Fruit fly (Drosophila melanogaster) whole organism, adult: ENCODE data around the gene CG4194.

Source experiments
- CG11617 ChIP-seq: fragments of 200-800 bp; sonication (Bioruptor generic); optimal IDR thresholded peaks from 2 replicates; lab custom pipeline; 2017; ENCODE audit warnings: mild to moderate bottlenecking, missing biosample characterization, missing genetic modification reagents, missing genetic modification characterization
- CG14711 ChIP-seq: fragments of 200-800 bp; sonication (Bioruptor generic); optimal IDR thresholded peaks from 2 replicates; lab custom pipeline; 2018; ENCODE audit warnings: missing biosample characterization, mild to moderate bottlenecking, missing genetic modification characterization, moderate library complexity
- CG1620 ChIP-seq: fragments of 200-800 bp; sonication (Bioruptor generic); optimal IDR thresholded peaks from 2 replicates; lab custom pipeline; 2016; ENCODE audit warnings: missing biosample characterization, missing genetic modification characterization
- CG33017 ChIP-seq: fragments of 200-800 bp; sonication (Bioruptor generic); optimal IDR thresholded peaks from 2 replicates; lab custom pipeline; 2018; ENCODE audit warnings: missing biosample characterization, mild to moderate bottlenecking, missing genetic modification characterization, moderate library complexity
- Clk ChIP-seq: fragments of 200-800 bp; sonication (Bioruptor generic); optimal IDR thresholded peaks from 2 replicates; lab custom pipeline; 2017; ENCODE audit warnings: missing biosample characterization, missing genetic modification characterization
- Crg-1 ChIP-seq: fragments of 200-800 bp; sonication (Bioruptor generic); optimal IDR thresholded peaks from 2 replicates; lab custom pipeline; 2016; ENCODE audit warnings: missing biosample characterization, missing genetic modification characterization
- cic ChIP-seq: fragments of 200-800 bp; sonication (Bioruptor generic); optimal IDR thresholded peaks from 2 replicates; lab custom pipeline; 2017; ENCODE audit warnings: missing biosample characterization, mild to moderate bottlenecking, missing genetic modification characterization, moderate library complexity
- kay ChIP-seq: fragments of 200-800 bp; sonication (Bioruptor generic); peaks from one replicate; lab custom pipeline; 2016; ENCODE audit warnings: missing biosample characterization, missing genetic modification characterization, borderline replicate concordance
- ovo ChIP-seq: fragments of 200-800 bp; sonication (Bioruptor generic); optimal IDR thresholded peaks from 2 replicates; lab custom pipeline; 2016; ENCODE audit warnings: missing biosample characterization, missing genetic modification characterization
- pad ChIP-seq: fragments of 200-800 bp; sonication (Bioruptor generic); optimal IDR thresholded peaks from 3 replicates; lab custom pipeline; 2017; ENCODE audit warnings: missing biosample characterization, missing genetic modification characterization, mild to moderate bottlenecking, moderate library complexity, missing genetic modification reagents
- tj ChIP-seq: fragments of 200-800 bp; sonication (Bioruptor generic); optimal IDR thresholded peaks from 3 replicates; lab custom pipeline; 2017; ENCODE audit warnings: missing biosample characterization, mild to moderate bottlenecking, missing genetic modification characterization, moderate library complexity
- toe ChIP-seq: fragments of 200-800 bp; sonication (Bioruptor generic); optimal IDR thresholded peaks from 2 replicates; lab custom pipeline; 2016; ENCODE audit warnings: missing biosample characterization, missing genetic modification characterization

DNA sequence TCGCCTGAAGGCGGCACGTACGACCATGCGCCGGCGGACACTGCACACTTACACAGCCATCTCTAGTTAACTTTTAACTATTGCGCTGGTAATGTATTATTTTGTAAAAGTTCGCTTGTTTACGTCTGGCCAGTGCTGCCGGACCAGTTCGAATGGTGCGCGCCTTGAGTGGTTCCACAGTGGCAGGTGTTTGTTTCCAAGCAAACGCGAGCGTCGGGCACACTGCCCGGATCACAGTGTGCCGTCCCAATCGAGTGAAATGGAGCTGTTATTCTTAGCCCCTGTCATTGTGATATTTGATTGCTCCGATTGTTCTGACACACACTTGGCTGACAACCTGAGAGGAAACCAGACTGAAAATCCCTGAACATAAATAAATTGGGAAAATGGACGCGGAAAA is 4.9 kb downstream of the CG4194 start, which contains the start of gene CG4199:
- TF ChIP-seq toe (GFP tag; lab: Kevin White, UChicago) (no peak), tj (GFP tag; lab: Kevin White, UChicago) (no peak), ovo (GFP tag; lab: Kevin White, UChicago) (peak; percentile 1), CG11617 (GFP tag; lab: Kevin White, UChicago) (peak; percentile 25), Crg-1 (GFP tag; lab: Kevin White, UChicago) (no peak), CG1620 (peak; percentile 53), kay (GFP tag; lab: Kevin White, UChicago) (no peak), cic (GFP tag; lab: Kevin White, UChicago) (no peak), pad (GFP tag; lab: Kevin White, UChicago) (peak; percentile 25), CG33017 (tag; lab: Kevin White, UChicago) (no peak), CG14711 (tag; lab: Kevin White, UChicago) (no peak), Clk (GFP tag; lab: Kevin White, UChicago) (no peak)
